Worm (Caenorhabditis elegans) whole organism, young adult: ENCODE measurements around the gene fbxa-163.

Experiments
- C06A6.2 ChIP-seq: fragments of 200-800 bp; sonication (Bioruptor generic); conservative IDR thresholded peaks from 2 replicates; pipeline ENCODE4 v1.3.6; 2022; ENCODE audit warnings: missing genetic modification characterization, missing compliant biosample characterization
- bed-2 ChIP-seq: fragments of 200-800 bp; sonication (Bioruptor generic); IDR thresholded peaks from 2 replicates; pipeline ENCODE4 v1.3.6; 2022; ENCODE audit warnings: missing genetic modification reagents, missing genetic modification characterization, missing compliant biosample characterization
- dpff-1 ChIP-seq: sonication (generic microtip); optimal IDR thresholded peaks from 2 replicates; lab custom pipeline; 2017; ENCODE audit warnings: mild to moderate bottlenecking, missing genetic modification characterization, missing compliant biosample characterization
- mes-4 ChIP-seq: sonication (generic microtip); optimal IDR thresholded peaks from 2 replicates; lab custom pipeline; 2016; ENCODE audit warnings: missing genotype, missing genetic modification characterization, missing compliant biosample characterization

DNA sequence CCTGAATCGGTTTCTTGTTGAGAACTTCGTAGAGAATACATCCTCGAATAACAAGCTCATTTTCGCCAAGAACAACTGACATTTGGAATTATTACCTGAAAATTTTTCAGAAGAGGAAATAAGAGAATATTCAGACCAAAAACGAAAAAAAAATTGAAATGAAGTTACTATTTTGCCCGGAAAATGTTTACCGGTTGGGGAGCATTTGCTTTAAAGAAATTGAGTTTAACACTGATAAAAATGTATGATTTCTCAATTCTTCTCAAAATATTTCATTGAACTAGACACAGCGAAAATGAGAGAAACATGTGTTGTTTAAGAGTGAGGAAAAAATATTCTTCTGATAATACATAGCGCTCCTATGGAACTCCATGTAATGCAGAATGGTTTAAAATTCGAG lies 5.9 kb upstream of the fbxa-163 start, which contains the start of gene fbxa-165:
- TF ChIP-seq bed-2 (no peak), C06A6.2 (no peak), mes-4 (no peak), dpff-1 (no peak)
